2 worm cellular contexts compared by ENCODE assay signal in genomic region chrIII:13260344-13260743, ce11.
TF ChIP-seq lines count a peak whose summit lies in the region.

No protein-coding gene starts in this region.

TF ChIP-seq in whole organism, L3 larva, 47 proteins besides CTCF, POLR2A, EP300 and RAD21:
- TF ChIP-seq egl-5 (tag; optimal IDR thresholded peaks at IDR 0.05; lab: Kevin White, UChicago) (no peak), pha-4 (tag; optimal IDR thresholded peaks at IDR 0.05; lab: Kevin White, UChicago) (peak; percentile 91)

TF ChIP-seq in whole organism, L4 larva, 104 proteins besides CTCF, POLR2A, EP300 and RAD21:
- TF ChIP-seq Y75B8A.6 (GFP tag; IDR thresholded peaks at IDR 0.05; lab: Robert Waterston, UW) (no peak), lin-38 (GFP tag; IDR thresholded peaks at IDR 0.05; lab: Robert Waterston, UW) (0 out of 2 replicates have a peak, but pooled peaks have one; percentile 20), daf-16 (GFP tag; optimal IDR thresholded peaks at IDR 0.05; lab: Kevin White, UChicago) (peak in 1 of 2 experiments; percentile 2), daf-16 (tag; optimal IDR thresholded peaks at IDR 0.05; lab: Kevin White, UChicago) (peak; percentile 40)

Comparison
In these comparisons a context has a peak if more than half of its experiments do, and no peak if none do; other contexts are left out.
1. Of the 28 proteins assayed by ChIP-seq in both whole organism, L4 larva and whole organism, L3 larva: peak only in whole organism, L4 larva: none; only in whole organism, L3 larva: pha-4; in both: none; in neither: 27.